Worm (Caenorhabditis elegans): ENCODE data around the gene set-24.

set-24 gene

ce11 chrII:12088833-12089232, 41.9 kb downstream of the set-24 start, which contains the start of gene cnt-1:
Gene cnt-1, minus strand, starts transcription at chrII:12088868.
- TF ChIP-seq mdl-1 (tag; optimal IDR thresholded peaks at IDR 0.05) (no peak), nhr-129 (tag; optimal IDR thresholded peaks at IDR 0.05) (no peak), nhr-237 (tag; optimal IDR thresholded peaks at IDR 0.05) (no peak), nhr-21 (tag; optimal IDR thresholded peaks at IDR 0.05) (no peak), ama-1 (optimal IDR thresholded peaks at IDR 0.05) (no peak), skn-1 (tag; optimal IDR thresholded peaks at IDR 0.05) (no peak), blmp-1 (tag; optimal IDR thresholded peaks at IDR 0.05; ENCODE audit: insufficient read depth) (no peak), ceh-16 (tag; optimal IDR thresholded peaks at IDR 0.05) (no peak), lin-39 (tag; optimal IDR thresholded peaks at IDR 0.05) (no peak), nhr-25 (tag; optimal IDR thresholded peaks at IDR 0.05) (no peak), unc-55 (GFP tag; optimal IDR thresholded peaks at IDR 0.05) (no peak), C34F6.9 (tag; optimal IDR thresholded peaks at IDR 0.05) (no peak), egl-27 (tag; optimal IDR thresholded peaks at IDR 0.05) (no peak), ztf-1 (GFP tag; conservative IDR thresholded peaks at IDR 0.05) (no peak), nhr-23 (tag; optimal IDR thresholded peaks at IDR 0.05) (no peak), ztf-11 (tag; optimal IDR thresholded peaks at IDR 0.05) (no peak), dmd-4 (tag; optimal IDR thresholded peaks at IDR 0.05) (no peak)

- TF ChIP-seq Y55F3AM.14 (GFP tag; optimal IDR thresholded peaks at IDR 0.05) = no peak
- peak; percentile 65 for TF ChIP-seq fos-1 (tag; optimal IDR thresholded peaks at IDR 0.05)
These were observed 49.3 kb downstream of the set-24 start for ce11 chrII:12081454-12081853.

- TF ChIP-seq F13H6.1 (tag; optimal IDR thresholded peaks at IDR 0.05) = no peak
- TF ChIP-seq lin-39 (tag; optimal IDR thresholded peaks at IDR 0.05) = no peak
- no peak for TF ChIP-seq ZK546.5 (tag; optimal IDR thresholded peaks at IDR 0.05)
- peak; percentile 85 for TF ChIP-seq fos-1 (tag; optimal IDR thresholded peaks at IDR 0.05)
- TF ChIP-seq snpc-4 (tag; optimal IDR thresholded peaks at IDR 0.05) = no peak
These were observed 50.8 kb downstream of the set-24 start for ce11 chrII:12080015-12080414.

- no peak for TF ChIP-seq elt-1 (tag; optimal IDR thresholded peaks at IDR 0.05)
- no peak for TF ChIP-seq ZK546.5 (tag; optimal IDR thresholded peaks at IDR 0.05)
- TF ChIP-seq lsy-2 (tag; optimal IDR thresholded peaks at IDR 0.05) = no peak
- TF ChIP-seq nhr-237 (tag; optimal IDR thresholded peaks at IDR 0.05) = no peak
- no peak for TF ChIP-seq F13H6.1 (tag; optimal IDR thresholded peaks at IDR 0.05)
- no peak for TF ChIP-seq ama-1 (optimal IDR thresholded peaks at IDR 0.05)
- no peak for TF ChIP-seq Y55F3AM.14 (GFP tag; optimal IDR thresholded peaks at IDR 0.05)
- no peak for TF ChIP-seq mab-5 (tag; optimal IDR thresholded peaks at IDR 0.05)
- TF ChIP-seq lin-13 (GFP tag; optimal IDR thresholded peaks at IDR 0.05) = no peak
- TF ChIP-seq nhr-12 (tag; optimal IDR thresholded peaks at IDR 0.05) = no peak
- no peak for TF ChIP-seq nhr-21 (tag; optimal IDR thresholded peaks at IDR 0.05)
- no peak for TF ChIP-seq ceh-82 (tag; optimal IDR thresholded peaks at IDR 0.05)
These were observed 53.5 kb downstream of the set-24 start for ce11 chrII:12077281-12077680.

- TF ChIP-seq unc-39 (tag; optimal IDR thresholded peaks at IDR 0.05) (no peak), nhr-23 (tag; optimal IDR thresholded peaks at IDR 0.05) (no peak), snpc-4 (tag; optimal IDR thresholded peaks at IDR 0.05) (no peak), fos-1 (tag; optimal IDR thresholded peaks at IDR 0.05) (no peak), F13H6.1 (tag; optimal IDR thresholded peaks at IDR 0.05) (no peak), lsy-2 (tag; optimal IDR thresholded peaks at IDR 0.05) (no peak), unc-55 (GFP tag; optimal IDR thresholded peaks at IDR 0.05) (no peak), zag-1 (tag; optimal IDR thresholded peaks at IDR 0.05) (no peak), C34F6.9 (tag; optimal IDR thresholded peaks at IDR 0.05) (no peak), nhr-11 (tag; optimal IDR thresholded peaks at IDR 0.05) (no peak), nhr-12 (tag; optimal IDR thresholded peaks at IDR 0.05) (no peak), ztf-4 (tag; optimal IDR thresholded peaks at IDR 0.05) (no peak), peb-1 (tag; optimal IDR thresholded peaks at IDR 0.05) (no peak), R02D3.7 (tag; optimal IDR thresholded peaks at IDR 0.05) (no peak), nhr-6 (tag; optimal IDR thresholded peaks at IDR 0.05) (no peak), sma-3 (GFP tag; optimal IDR thresholded peaks at IDR 0.05) (no peak), nhr-25 (tag; optimal IDR thresholded peaks at IDR 0.05) (no peak)
These were observed 54.4 kb downstream of the set-24 start for ce11 chrII:12076355-12076754.

Measured in whole organism, L2 larva.